Worm (Caenorhabditis elegans): Measurements from ENCODE around the gene col-122.
"Not testable (repeated sequence)": the region's sequence is repeated elsewhere in the genome, so short reads cannot be mapped to it uniquely, and the experiment has no call there.

The col-122 gene

ce11 chrIV:9540342-9540856, 22.8 kb upstream of the col-122 start, which contains the start of gene fbl-1:
Gene fbl-1, plus strand, starts transcription at chrIV:9540806.
- no peak for TF ChIP-seq unc-62 (GFP tag; optimal IDR thresholded peaks at IDR 0.05)

- TF ChIP-seq unc-62 (GFP tag; optimal IDR thresholded peaks at IDR 0.05) = no peak
Measured at ce11 chrIV:9545986-9546385, 17.2 kb upstream of the col-122 start, which contains the start of gene T05A1.5. Gene T05A1.5, plus strand, starts transcription at chrIV:9546286.

ce11 chrIV:9563529-9564376, 574 bp downstream of the col-122 start:
- TF ChIP-seq unc-62 (GFP tag; optimal IDR thresholded peaks at IDR 0.05) = no peak

- TF ChIP-seq unc-62 (GFP tag; optimal IDR thresholded peaks at IDR 0.05) = no peak
Measured at ce11 chrIV:9566505-9566904, 3.3 kb downstream of the col-122 start, which contains the start of gene lron-14. Gene lron-14, minus strand, starts transcription at chrIV:9566605.

ce11 chrIV:9580021-9580420, 16.8 kb downstream of the col-122 start, which contains the start of gene npr-2:
Gene npr-2, minus strand, starts transcription at chrIV:9580121.
- TF ChIP-seq unc-62 (GFP tag; optimal IDR thresholded peaks at IDR 0.05) = no peak

- no peak for TF ChIP-seq unc-62 (GFP tag; optimal IDR thresholded peaks at IDR 0.05)
Measured at ce11 chrIV:9584352-9584751, 21.2 kb downstream of the col-122 start.

ce11 chrIV:9588784-9589457, 25.7 kb downstream of the col-122 start, which contains the start of gene trcs-1:
Gene trcs-1, minus strand, starts transcription at chrIV:9588834.
- TF ChIP-seq unc-62 (GFP tag; optimal IDR thresholded peaks at IDR 0.05) = no peak

- TF ChIP-seq unc-62 (GFP tag; optimal IDR thresholded peaks at IDR 0.05) = no peak
Measured at ce11 chrIV:9592413-9592812, 29.2 kb downstream of the col-122 start, which contains the start of gene pei-1. Gene pei-1, minus strand, starts transcription at chrIV:9592513.

- no peak for TF ChIP-seq unc-62 (GFP tag; optimal IDR thresholded peaks at IDR 0.05)
Measured at ce11 chrIV:9593456-9593855, 30.3 kb downstream of the col-122 start, which contains the start of gene spp-18. Gene spp-18, plus strand, starts transcription at chrIV:9593712.

- TF ChIP-seq unc-62 (GFP tag; optimal IDR thresholded peaks at IDR 0.05) = not testable (repeated sequence)
Measured at ce11 chrIV:9595779-9596406, 32.7 kb downstream of the col-122 start, which contains the start of the genes F27C8.3 and F27C8.2. Gene F27C8.3, minus strand, starts transcription at chrIV:9595879. Gene F27C8.2, plus strand, starts transcription at chrIV:9596356.

ce11 chrIV:9601595-9601994, 38.4 kb downstream of the col-122 start, which contains the start of gene aat-1:
Gene aat-1, minus strand, starts transcription at chrIV:9601695.
- TF ChIP-seq unc-62 (GFP tag; optimal IDR thresholded peaks at IDR 0.05) = no peak

ce11 chrIV:9607945-9608344, 44.8 kb downstream of the col-122 start:
- TF ChIP-seq unc-62 (GFP tag; optimal IDR thresholded peaks at IDR 0.05) = no peak

- no peak for TF ChIP-seq unc-62 (GFP tag; optimal IDR thresholded peaks at IDR 0.05)
Measured at ce11 chrIV:9609095-9609494, 45.9 kb downstream of the col-122 start.

- TF ChIP-seq unc-62 (GFP tag; optimal IDR thresholded peaks at IDR 0.05) = no peak
Measured at ce11 chrIV:9610923-9611322, 47.7 kb downstream of the col-122 start.

ce11 chrIV:9613072-9613590, 50.0 kb downstream of the col-122 start:
- no peak for TF ChIP-seq unc-62 (GFP tag; optimal IDR thresholded peaks at IDR 0.05)

Measured in whole organism, dauer.